Fruit fly (Drosophila melanogaster) S2 (cell line): Measurements from ENCODE around the gene Mec2.

Experiments used
- CG8478 ChIP-seq: fragments of >200 bp; optimal IDR thresholded peaks from 2 replicates; lab custom pipeline; 2018
- CTCF ChIP-seq, 2 experiments: fragments of >200 bp; optimal IDR thresholded peaks; 2 replicates each; lab custom pipeline; 2018

- TF ChIP-seq CTCF (optimal IDR thresholded peaks at IDR 0.05; lab: Kevin White, UChicago) (no peak), CG8478 (no peak)
Measured at dm6 chrX:19174850-19175571, 12.8 kb upstream of the Mec2 start, which contains the start of gene CG33939.
